Worm (Caenorhabditis elegans) whole organism, L2 larva: ENCODE results near the gene cah-4.

Experiments
- C34F6.9 ChIP-seq: fragments of 150-350 bp; optimal IDR thresholded peaks from 2 replicates; lab custom pipeline; 2014; ENCODE audit warnings: missing biosample characterization, missing genetic modification characterization
- F13H6.1 ChIP-seq: sonication (generic microtip); optimal IDR thresholded peaks from 2 replicates; lab custom pipeline; 2016; ENCODE audit warnings: missing genetic modification characterization, missing compliant biosample characterization
- R02D3.7 ChIP-seq: fragments of 150-350 bp; optimal IDR thresholded peaks from 2 replicates; lab custom pipeline; 2014; ENCODE audit warnings: missing biosample characterization, missing genetic modification characterization
- Y55F3AM.14 ChIP-seq: fragments of 200-800 bp; sonication (Bioruptor generic); optimal IDR thresholded peaks from 2 replicates; lab custom pipeline; 2018; ENCODE audit warnings: mild to moderate bottlenecking, missing genetic modification characterization, missing compliant biosample characterization
- alr-1 ChIP-seq: fragments of 150-350 bp; optimal IDR thresholded peaks from 2 replicates; lab custom pipeline; 2014; ENCODE audit warnings: missing biosample characterization, missing genetic modification characterization
- aly-2 ChIP-seq: fragments of 150-350 bp; optimal IDR thresholded peaks from 2 replicates; lab custom pipeline; 2014; ENCODE audit warnings: missing biosample characterization, missing genetic modification characterization
- ama-1 ChIP-seq: fragments of 150-350 bp; optimal IDR thresholded peaks from 2 replicates; lab custom pipeline; 2018; ENCODE audit warnings: inconsistent platforms
- blmp-1 ChIP-seq: sonication (generic microtip); optimal IDR thresholded peaks from 2 replicates; lab custom pipeline; 2017; ENCODE audit warnings: missing genetic modification characterization, mild to moderate bottlenecking, missing compliant biosample characterization, antibody characterized with exemption, moderate library complexity; ENCODE audit not compliant: insufficient read depth
- ceh-16 ChIP-seq: fragments of 150-350 bp; optimal IDR thresholded peaks from 2 replicates; lab custom pipeline; 2014; ENCODE audit warnings: missing biosample characterization, missing genetic modification characterization
- crh-2 ChIP-seq: sonication (generic microtip); optimal IDR thresholded peaks from 2 replicates; lab custom pipeline; 2017; ENCODE audit warnings: missing biosample characterization, missing genetic modification characterization
- dmd-4 ChIP-seq: sonication (generic microtip); optimal IDR thresholded peaks from 2 replicates; lab custom pipeline; 2017; ENCODE audit warnings: missing biosample characterization, missing genetic modification characterization
- egl-27 ChIP-seq: sonication (generic microtip); optimal IDR thresholded peaks from 3 replicates; lab custom pipeline; 2017; ENCODE audit warnings: missing biosample characterization, missing genetic modification reagents, missing genetic modification characterization
- elt-1 ChIP-seq: fragments of 150-350 bp; optimal IDR thresholded peaks from 2 replicates; lab custom pipeline; 2014; ENCODE audit warnings: missing biosample characterization, missing genetic modification characterization
- elt-3 ChIP-seq: sonication (generic microtip); optimal IDR thresholded peaks from 2 replicates; lab custom pipeline; 2017; ENCODE audit warnings: missing biosample characterization, missing genetic modification characterization
- fos-1 ChIP-seq: fragments of 150-350 bp; optimal IDR thresholded peaks from 2 replicates; lab custom pipeline; 2014; ENCODE audit warnings: missing biosample characterization, missing genetic modification characterization
- gmeb-1 ChIP-seq: fragments of 150-350 bp; optimal IDR thresholded peaks from 2 replicates; lab custom pipeline; 2014; ENCODE audit warnings: missing biosample characterization, missing genetic modification characterization
- lin-11 ChIP-seq: fragments of 150-350 bp; sonication (generic microtip); optimal IDR thresholded peaks from 2 replicates; lab custom pipeline; 2014; ENCODE audit warnings: missing biosample characterization, missing genetic modification characterization, inconsistent platforms, mixed read lengths
- lin-13 ChIP-seq: fragments of 150-350 bp; optimal IDR thresholded peaks from 2 replicates; lab custom pipeline; 2014; ENCODE audit warnings: missing biosample characterization, missing genetic modification reagents, missing genetic modification characterization
- lin-39 ChIP-seq: fragments of 150-350 bp; optimal IDR thresholded peaks from 2 replicates; lab custom pipeline; 2014; ENCODE audit warnings: missing biosample characterization, missing genetic modification reagents, missing genetic modification characterization
- lsy-2 ChIP-seq, 2 experiments: fragments of 150-350 bp in 1 of 2; sonication (generic microtip) in 1 of 2; optimal IDR thresholded peaks; 2 replicates each; lab custom pipeline; 2014 to 2017; ENCODE audit warnings: missing biosample characterization in 2 of 2, missing genetic modification characterization in 2 of 2
- mab-5 ChIP-seq: fragments of 150-350 bp; optimal IDR thresholded peaks from 2 replicates; lab custom pipeline; 2014; ENCODE audit warnings: missing biosample characterization, missing genetic modification characterization
- mbf-1 ChIP-seq: sonication (generic microtip); optimal IDR thresholded peaks from 2 replicates; lab custom pipeline; 2017; ENCODE audit warnings: missing biosample characterization, missing genetic modification characterization
- mdl-1 ChIP-seq, 2 experiments: fragments of 150-350 bp in 1 of 2; sonication (generic microtip) in 1 of 2; optimal IDR thresholded peaks; 2 replicates each; lab custom pipeline; 2017; ENCODE audit warnings: missing biosample characterization in 2 of 2, missing genetic modification characterization in 2 of 2
- nhr-10 ChIP-seq: sonication (generic microtip); optimal IDR thresholded peaks from 2 replicates; lab custom pipeline; 2017; ENCODE audit warnings: missing biosample characterization, missing genetic modification characterization
- nhr-12 ChIP-seq: fragments of 150-350 bp; optimal IDR thresholded peaks from 2 replicates; lab custom pipeline; 2014; ENCODE audit warnings: missing biosample characterization, missing genetic modification characterization
- nhr-129 ChIP-seq: fragments of 150-350 bp; optimal IDR thresholded peaks from 2 replicates; lab custom pipeline; 2014; ENCODE audit warnings: missing biosample characterization, missing genetic modification characterization
- nhr-21 ChIP-seq: fragments of 150-350 bp; optimal IDR thresholded peaks from 2 replicates; lab custom pipeline; 2014; ENCODE audit warnings: missing biosample characterization, missing genetic modification characterization
- nhr-23 ChIP-seq: fragments of 150-350 bp; optimal IDR thresholded peaks from 2 replicates; lab custom pipeline; 2014; ENCODE audit warnings: missing biosample characterization, missing genetic modification reagents, missing genetic modification characterization
- nhr-237 ChIP-seq: fragments of 150-350 bp; optimal IDR thresholded peaks from 2 replicates; lab custom pipeline; 2014; ENCODE audit warnings: missing biosample characterization, missing genetic modification characterization
- nhr-25 ChIP-seq: fragments of 150-350 bp; sonication (generic microtip); optimal IDR thresholded peaks from 3 replicates; lab custom pipeline; 2014; ENCODE audit warnings: missing biosample characterization, missing genetic modification characterization
- nhr-6 ChIP-seq: fragments of 150-350 bp; optimal IDR thresholded peaks from 2 replicates; lab custom pipeline; 2014; ENCODE audit warnings: missing biosample characterization, missing genetic modification characterization
- nhr-77 ChIP-seq: fragments of 150-350 bp; optimal IDR thresholded peaks from 2 replicates; lab custom pipeline; 2014; ENCODE audit warnings: missing biosample characterization, missing genetic modification characterization
- peb-1 ChIP-seq: fragments of 150-350 bp; optimal IDR thresholded peaks from 2 replicates; lab custom pipeline; 2014; ENCODE audit warnings: missing biosample characterization, missing genetic modification characterization
- sem-4 ChIP-seq: fragments of 150-350 bp; optimal IDR thresholded peaks from 2 replicates; lab custom pipeline; 2014; ENCODE audit warnings: missing biosample characterization, missing genetic modification reagents, missing genetic modification characterization
- skn-1 ChIP-seq: sonication (generic microtip); optimal IDR thresholded peaks from 2 replicates; lab custom pipeline; 2017; ENCODE audit warnings: missing biosample characterization, missing genetic modification characterization
- sma-3 ChIP-seq: sonication (generic microtip); optimal IDR thresholded peaks from 2 replicates; lab custom pipeline; 2016; ENCODE audit warnings: missing genetic modification reagents, missing genetic modification characterization, missing compliant biosample characterization
- sma-9 ChIP-seq, 2 experiments: fragments of 150-350 bp in 1 of 2; sonication (generic microtip) in 1 of 2; optimal IDR thresholded peaks; 2 replicates each; lab custom pipeline; 2014 to 2016; ENCODE audit warnings: missing genetic modification characterization in 2 of 2, mild to moderate bottlenecking in 1 of 2, missing biosample characterization in 1 of 2, missing compliant biosample characterization in 1 of 2, missing genetic modification reagents in 1 of 2, moderate library complexity in 1 of 2
- snpc-4 ChIP-seq: fragments of 150-350 bp; optimal IDR thresholded peaks from 2 replicates; lab custom pipeline; 2014; ENCODE audit warnings: missing biosample characterization, missing genetic modification characterization
- unc-39 ChIP-seq: fragments of 150-350 bp; optimal IDR thresholded peaks from 2 replicates; lab custom pipeline; 2014; ENCODE audit warnings: missing biosample characterization, missing genetic modification characterization
- unc-55 ChIP-seq: fragments of 150-350 bp; sonication (generic microtip); optimal IDR thresholded peaks from 3 replicates; lab custom pipeline; 2014; ENCODE audit warnings: missing biosample characterization, missing genetic modification reagents, missing genetic modification characterization
- unc-62 ChIP-seq: fragments of 150-350 bp; optimal IDR thresholded peaks from 2 replicates; lab custom pipeline; 2014; ENCODE audit warnings: missing biosample characterization, missing genetic modification reagents, missing genetic modification characterization
- zag-1 ChIP-seq: fragments of 150-350 bp; optimal IDR thresholded peaks from 2 replicates; lab custom pipeline; 2014; ENCODE audit warnings: missing biosample characterization, missing genetic modification characterization
- ztf-1 ChIP-seq: fragments of 200-800 bp; sonication (Bioruptor generic); conservative IDR thresholded peaks from 2 replicates; pipeline ENCODE4 v1.3.6; 2022; ENCODE audit warnings: missing genetic modification characterization, missing compliant biosample characterization
- ztf-11 ChIP-seq: sonication (generic microtip); optimal IDR thresholded peaks from 2 replicates; lab custom pipeline; 2017; ENCODE audit warnings: missing biosample characterization, missing genetic modification characterization
- ztf-4 ChIP-seq: fragments of 150-350 bp; optimal IDR thresholded peaks from 2 replicates; lab custom pipeline; 2014; ENCODE audit warnings: missing biosample characterization, missing genetic modification characterization

cah-4 gene

ce11 chrX:13542757-13543156 lies 383 bp downstream of the cah-4 start:
- TF ChIP-seq ztf-4 (peak; percentile 38), nhr-129 (peak; percentile 10), sem-4 (tag; lab: Kevin White, UChicago) (peak; percentile 12), crh-2 (tag; lab: Kevin White, UChicago) (peak; percentile 17), unc-55 (GFP tag; lab: Kevin White, UChicago) (peak; percentile 37), nhr-21 (tag; lab: Kevin White, UChicago) (no peak), ama-1 (peak; percentile 26), lsy-2 (tag; optimal IDR thresholded peaks at IDR 0.05; lab: Kevin White, UChicago) (peak in 1 of 2 experiments; percentile 33), mdl-1 (tag; optimal IDR thresholded peaks at IDR 0.05; lab: Kevin White, UChicago) (no peak), sma-9 (GFP tag; optimal IDR thresholded peaks at IDR 0.05; lab: Kevin White, UChicago) (peak; percentile 51), sma-9 (tag; optimal IDR thresholded peaks at IDR 0.05; lab: Kevin White, UChicago) (no peak), C34F6.9 (tag; lab: Kevin White, UChicago) (peak; percentile 56), lin-13 (GFP tag; lab: Kevin White, UChicago) (peak; percentile 26), Y55F3AM.14 (peak; percentile 29), blmp-1 (tag; lab: Kevin White, UChicago) (peak; percentile 31), aly-2 (tag; lab: Kevin White, UChicago) (no peak)

ce11 chrX:13543350-13543749 lies 976 bp downstream of the cah-4 start:
- TF ChIP-seq elt-1 (tag; lab: Kevin White, UChicago), result no peak
- TF ChIP-seq aly-2 (tag; lab: Kevin White, UChicago), result no peak
- TF ChIP-seq nhr-77, result no peak
- TF ChIP-seq nhr-6, result no peak
- no peak for TF ChIP-seq F13H6.1 (tag; lab: Kevin White, UChicago)
- TF ChIP-seq sma-9 (GFP tag; optimal IDR thresholded peaks at IDR 0.05; lab: Kevin White, UChicago), result no peak
- TF ChIP-seq sma-9 (tag; optimal IDR thresholded peaks at IDR 0.05; lab: Kevin White, UChicago), result no peak
- no peak for TF ChIP-seq mab-5
- no peak for TF ChIP-seq ceh-16 (tag; lab: Kevin White, UChicago)
- TF ChIP-seq unc-39 (tag; lab: Kevin White, UChicago), result no peak
- no peak for TF ChIP-seq snpc-4 (tag; lab: Kevin White, UChicago)
- no peak for TF ChIP-seq mbf-1 (tag; lab: Kevin White, UChicago)
- TF ChIP-seq lin-11, result no peak
- TF ChIP-seq mdl-1 (tag; optimal IDR thresholded peaks at IDR 0.05; lab: Kevin White, UChicago), result no peak
- no peak for TF ChIP-seq C34F6.9 (tag; lab: Kevin White, UChicago)
- no peak for TF ChIP-seq elt-3 (tag; lab: Kevin White, UChicago)
- TF ChIP-seq, all 48 proteins: peak for 0

- TF ChIP-seq ztf-11 (tag; lab: Kevin White, UChicago) (no peak), aly-2 (tag; lab: Kevin White, UChicago) (no peak), nhr-77 (no peak), ceh-16 (tag; lab: Kevin White, UChicago) (no peak), nhr-25 (tag; lab: Kevin White, UChicago) (peak; percentile 2), fos-1 (no peak), F13H6.1 (tag; lab: Kevin White, UChicago) (no peak), mbf-1 (tag; lab: Kevin White, UChicago) (no peak), gmeb-1 (tag; lab: Kevin White, UChicago) (no peak), egl-27 (tag; lab: Kevin White, UChicago) (no peak), C34F6.9 (tag; lab: Kevin White, UChicago) (no peak), unc-62 (GFP tag; lab: Kevin White, UChicago) (no peak), sma-3 (GFP tag; lab: Kevin White, UChicago) (no peak), snpc-4 (tag; lab: Kevin White, UChicago) (no peak), zag-1 (tag; lab: Kevin White, UChicago) (no peak), skn-1 (tag; lab: Kevin White, UChicago) (no peak), Y55F3AM.14 (no peak), ama-1 (peak; percentile 78), ztf-1 (GFP tag; lab: Robert Waterston, UW) (no peak), mab-5 (no peak), alr-1 (no peak), ztf-4 (no peak), lin-13 (GFP tag; lab: Kevin White, UChicago) (no peak), dmd-4 (tag; lab: Kevin White, UChicago) (no peak), nhr-12 (tag; lab: Kevin White, UChicago) (no peak), nhr-21 (tag; lab: Kevin White, UChicago) (peak; percentile 60), sma-9 (GFP tag; optimal IDR thresholded peaks at IDR 0.05; lab: Kevin White, UChicago) (no peak), sma-9 (tag; optimal IDR thresholded peaks at IDR 0.05; lab: Kevin White, UChicago) (no peak), lin-11 (no peak), mdl-1 (tag; optimal IDR thresholded peaks at IDR 0.05; lab: Kevin White, UChicago) (no peak), elt-3 (tag; lab: Kevin White, UChicago) (no peak), nhr-129 (no peak), nhr-10 (no peak), elt-1 (tag; lab: Kevin White, UChicago) (no peak), sem-4 (tag; lab: Kevin White, UChicago) (no peak), unc-55 (GFP tag; lab: Kevin White, UChicago) (peak; percentile 81), nhr-237 (no peak), lin-39 (no peak), blmp-1 (tag; lab: Kevin White, UChicago) (no peak), nhr-23 (tag; lab: Kevin White, UChicago) (no peak), unc-39 (tag; lab: Kevin White, UChicago) (no peak), peb-1 (tag; lab: Kevin White, UChicago) (no peak), R02D3.7 (tag; lab: Kevin White, UChicago) (no peak), crh-2 (tag; lab: Kevin White, UChicago) (peak; percentile 3)
Measured at ce11 chrX:13544544-13545021, 2.2 kb downstream of the cah-4 start.
